Worm (Caenorhabditis elegans): ENCODE results near the gene ZC116.1.

The ZC116.1 gene

DNA sequence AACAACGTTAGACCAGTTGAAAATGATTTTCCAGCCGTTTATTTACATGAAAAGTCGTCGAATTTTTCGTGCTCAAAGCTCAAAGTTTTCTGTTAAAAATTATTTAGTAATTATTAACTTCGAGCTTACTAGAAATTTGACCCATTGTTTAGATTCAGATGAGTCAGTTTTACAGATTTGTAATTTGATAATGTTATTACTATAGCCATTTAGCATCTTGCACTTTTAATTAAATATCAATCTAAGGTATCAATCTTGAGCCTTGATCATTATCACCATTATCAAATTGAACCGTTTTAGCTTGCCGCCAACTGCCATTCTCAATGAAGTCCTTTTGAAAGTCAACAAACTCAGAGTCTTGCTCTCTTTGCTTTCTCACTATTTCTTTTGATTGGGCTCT is at the start of gene ZC116.1:
Gene ZC116.1 (plus strand): TSS at position 301 of the 400 bp plus-strand sequence.
- TF ChIP-seq hlh-17 (GFP tag; optimal IDR thresholded peaks at IDR 0.05; ENCODE audit: borderline replicate concordance) (no peak), aly-2 (tag; optimal IDR thresholded peaks at IDR 0.05) (no peak), elt-3 (tag; optimal IDR thresholded peaks at IDR 0.05) (no peak), ama-1 (optimal IDR thresholded peaks at IDR 0.05) (no peak), C34B4.2 (tag; optimal IDR thresholded peaks at IDR 0.05) (no peak), fkh-8 (tag; optimal IDR thresholded peaks at IDR 0.05) (no peak), mef-2 (tag; optimal IDR thresholded peaks at IDR 0.05) (no peak), irx-1 (tag; optimal IDR thresholded peaks at IDR 0.05) (no peak), sup-37 (GFP tag; optimal IDR thresholded peaks at IDR 0.05) (no peak), elt-2 (tag; optimal IDR thresholded peaks at IDR 0.05) (no peak), fos-1 (tag; optimal IDR thresholded peaks at IDR 0.05) (no peak), C04F5.9 (tag; optimal IDR thresholded peaks at IDR 0.05) (no peak), mab-9 (GFP tag; IDR thresholded peaks at IDR 0.05) (no peak), mep-1 (tag; optimal IDR thresholded peaks at IDR 0.05) (no peak), lir-3 (tag; optimal IDR thresholded peaks at IDR 0.05; ENCODE audit: poor library complexity) (no peak), nhr-28 (tag; optimal IDR thresholded peaks at IDR 0.05) (no peak)

ce11 chrV:12560328-12560782 is 49.3 kb upstream of the ZC116.1 start, which contains the start of gene sel-1:
Gene sel-1, plus strand, starts transcription at chrV:12560732.
- TF ChIP-seq mab-9 (GFP tag; IDR thresholded peaks at IDR 0.05): no peak
- TF ChIP-seq nhr-77 (tag; optimal IDR thresholded peaks at IDR 0.05): no peak
- TF ChIP-seq nhr-19 (GFP tag; conservative IDR thresholded peaks at IDR 0.05): peak; percentile 22
- peak; percentile 3 to 50 for TF ChIP-seq lin-35 (GFP tag; optimal IDR thresholded peaks at IDR 0.05)
- TF ChIP-seq xbp-1 (tag; optimal IDR thresholded peaks at IDR 0.05): peak; percentile 66
- peak in 1 of 3 experiments; percentile 37 for TF ChIP-seq dpl-1 (GFP tag; optimal IDR thresholded peaks at IDR 0.05)
- peak; percentile 29 for TF ChIP-seq nhr-90 (tag; optimal IDR thresholded peaks at IDR 0.05; ENCODE audit: poor library complexity)
- TF ChIP-seq nhr-71 (tag; optimal IDR thresholded peaks at IDR 0.05): peak; percentile 38
- peak in 1 of 2 experiments; percentile 41 for TF ChIP-seq efl-1 (optimal IDR thresholded peaks at IDR 0.05)
- peak in 1 of 2 experiments; percentile 40 for TF ChIP-seq efl-1 (GFP tag; optimal IDR thresholded peaks at IDR 0.05 in 1 of 2)
- TF ChIP-seq mep-1 (tag; optimal IDR thresholded peaks at IDR 0.05): peak; percentile 42
- peak; percentile 12 for TF ChIP-seq nhr-20 (tag; optimal IDR thresholded peaks at IDR 0.05)
- TF ChIP-seq nhr-237 (tag; optimal IDR thresholded peaks at IDR 0.05): no peak
- peak; percentile 30 for TF ChIP-seq blmp-1 (tag; optimal IDR thresholded peaks at IDR 0.05)
- no peak for TF ChIP-seq fkh-4 (tag; optimal IDR thresholded peaks at IDR 0.05; ENCODE audit: borderline replicate concordance)
- TF ChIP-seq swsn-7 (tag; optimal IDR thresholded peaks at IDR 0.05): peak; percentile 25
- TF ChIP-seq snu-23 (GFP tag; optimal IDR thresholded peaks at IDR 0.05): peak; percentile 36
- no peak for TF ChIP-seq ets-5 (GFP tag; IDR thresholded peaks at IDR 0.05)
- TF ChIP-seq F16B12.6 (tag; optimal IDR thresholded peaks at IDR 0.05): peak; percentile 1
- TF ChIP-seq nhr-47 (tag; optimal IDR thresholded peaks at IDR 0.05): peak; percentile 2
- TF ChIP-seq lsy-2 (tag; optimal IDR thresholded peaks at IDR 0.05): peak; percentile 33 to 47
- TF ChIP-seq rnt-1 (tag; optimal IDR thresholded peaks at IDR 0.05): peak; percentile 14

DNA sequence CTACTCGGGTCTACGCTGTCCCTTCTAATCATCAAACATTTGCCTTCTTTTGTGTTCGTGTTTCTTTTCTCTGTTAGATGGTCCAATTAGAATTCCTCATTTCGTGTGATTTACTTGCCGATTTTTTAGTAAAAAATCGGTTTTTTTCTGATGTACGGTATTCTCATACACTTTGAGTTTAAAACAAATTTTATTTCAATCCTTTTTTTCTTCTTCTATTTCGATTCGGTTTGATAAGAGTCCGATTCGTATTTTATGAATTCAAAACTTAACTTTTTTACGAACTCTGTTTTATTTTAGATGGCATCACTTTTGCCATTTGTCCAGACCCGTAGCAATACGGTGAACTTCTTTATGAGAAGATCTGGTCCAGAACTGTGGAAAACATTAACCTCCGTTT is 46.4 kb upstream of the ZC116.1 start, which contains the start of gene mrps-5:
Gene mrps-5 (plus strand): TSS at position 301 of the 400 bp plus-strand sequence.
- TF ChIP-seq snpc-4 (tag; optimal IDR thresholded peaks at IDR 0.05): no peak

- no peak for TF ChIP-seq skn-1 (tag; optimal IDR thresholded peaks at IDR 0.05)
- TF ChIP-seq dsc-1 (tag; optimal IDR thresholded peaks at IDR 0.05): peak; percentile 78
- TF ChIP-seq C16A3.4 (tag; optimal IDR thresholded peaks at IDR 0.05): no peak
- no peak for TF ChIP-seq lsy-2 (tag; optimal IDR thresholded peaks at IDR 0.05)
- peak; percentile 10 for TF ChIP-seq nhr-47 (tag; optimal IDR thresholded peaks at IDR 0.05)
- TF ChIP-seq lin-14 (GFP tag; optimal IDR thresholded peaks at IDR 0.05): no peak
- no peak for TF ChIP-seq ztf-11 (tag; optimal IDR thresholded peaks at IDR 0.05)
- no peak for TF ChIP-seq unc-30 (tag; optimal IDR thresholded peaks at IDR 0.05)
- no peak for TF ChIP-seq mef-2 (tag; optimal IDR thresholded peaks at IDR 0.05)
- peak; percentile 84 for TF ChIP-seq pax-3 (tag; optimal IDR thresholded peaks at IDR 0.05)
- TF ChIP-seq irx-1 (tag; optimal IDR thresholded peaks at IDR 0.05): no peak
- TF ChIP-seq Y116A8C.19 (tag; optimal IDR thresholded peaks at IDR 0.05; ENCODE audit: borderline replicate concordance): no peak
- no peak for TF ChIP-seq vab-15 (tag; optimal IDR thresholded peaks at IDR 0.05)
- TF ChIP-seq ztf-4 (tag; optimal IDR thresholded peaks at IDR 0.05): no peak
- peak; percentile 15 for TF ChIP-seq sox-4 (tag; optimal IDR thresholded peaks at IDR 0.05)
- TF ChIP-seq unc-130 (tag; optimal IDR thresholded peaks at IDR 0.05): no peak
- TF ChIP-seq aly-2 (tag; optimal IDR thresholded peaks at IDR 0.05): no peak
- peak; percentile 31 for TF ChIP-seq fkh-8 (tag; optimal IDR thresholded peaks at IDR 0.05)
Measured at ce11 chrV:12564902-12565301, 44.7 kb upstream of the ZC116.1 start.

Data from whole organism, L1 larva.